Fruit fly (Drosophila melanogaster): ENCODE results near the gene CG33995.

Gene CG33995

DNA sequence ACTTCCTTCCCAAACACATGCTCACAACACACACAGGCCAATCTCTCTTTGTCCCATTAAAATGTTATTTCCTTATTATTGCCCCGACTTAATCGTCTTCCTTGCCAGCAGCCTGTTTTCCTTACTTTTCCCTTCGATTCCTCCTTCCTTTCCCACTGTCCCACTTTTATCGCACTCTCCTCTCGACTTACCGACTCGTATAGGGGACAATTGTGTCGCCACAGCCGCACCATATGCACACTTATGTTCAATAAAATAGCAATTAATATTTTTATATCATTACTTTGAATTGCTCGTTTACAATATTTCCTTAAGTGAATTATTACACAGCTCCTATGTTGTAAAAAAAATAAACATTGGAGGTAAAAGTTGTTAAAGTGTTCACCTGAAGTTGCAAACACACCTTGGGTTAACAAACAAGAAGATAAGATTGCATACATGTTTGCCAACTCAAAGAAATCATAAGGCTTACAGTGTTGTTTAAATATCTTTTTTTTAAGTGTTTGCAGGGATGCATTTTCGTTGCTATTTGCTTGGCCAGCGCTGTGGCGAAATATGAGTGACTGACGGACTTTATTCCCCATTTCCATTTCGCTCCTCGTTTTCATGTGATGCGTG is 43.9 kb downstream of the CG33995 start (continued):
- TF ChIP-seq CG8478 (optimal IDR thresholded peaks at IDR 0.05) (no peak), Aef1 (GFP tag; IDR thresholded peaks at IDR 0.05) (peak; percentile 49; the same call in 2 of the 3 replicates), mirr (GFP tag; optimal IDR thresholded peaks at IDR 0.05) (peak; percentile 48), ftz-f1 (GFP tag; optimal IDR thresholded peaks at IDR 0.05) (no peak), cato (GFP tag; optimal IDR thresholded peaks at IDR 0.05; ENCODE audit: borderline replicate concordance) (peak; percentile 53), CG12659 (GFP tag; optimal IDR thresholded peaks at IDR 0.05) (peak; percentile 77), gro (GFP tag; optimal IDR thresholded peaks at IDR 0.05) (peak; percentile 72), grn (GFP tag; optimal IDR thresholded peaks at IDR 0.05) (no peak), maf-S (GFP tag; optimal IDR thresholded peaks at IDR 0.05) (peak; percentile 40), sqz (GFP tag; optimal IDR thresholded peaks at IDR 0.05) (peak; percentile 60), CG7556 (GFP tag; optimal IDR thresholded peaks at IDR 0.05) (peak; percentile 90), CG17912 (GFP tag; optimal IDR thresholded peaks at IDR 0.05) (no peak), Ets97D (GFP tag; optimal IDR thresholded peaks at IDR 0.05) (peak; percentile 38), CG12769 (tag; optimal IDR thresholded peaks at IDR 0.05) (peak; percentile 60), trem (tag; optimal IDR thresholded peaks at IDR 0.05) (peak; percentile 67), sug (tag; optimal IDR thresholded peaks at IDR 0.05) (peak; percentile 47), CG13296 (GFP tag; optimal IDR thresholded peaks at IDR 0.05) (peak; percentile 85), Taf1 (GFP tag; IDR thresholded peaks at IDR 0.05) (no peak), CG12236 (GFP tag; optimal IDR thresholded peaks at IDR 0.05) (peak; percentile 63), CG17612 (GFP tag; IDR thresholded peaks at IDR 0.05) (no peak), HLH4C (GFP tag; IDR thresholded peaks at IDR 0.05; ENCODE audit: partially characterized antibody) (no peak), bab2 (GFP tag; optimal IDR thresholded peaks at IDR 0.05) (peak; percentile 71), CG3726 (GFP tag; IDR thresholded peaks at IDR 0.05) (no peak), CG31365 (tag; optimal IDR thresholded peaks at IDR 0.05) (peak; percentile 49), insv (GFP tag; optimal IDR thresholded peaks at IDR 0.05) (no peak), CG6683 (GFP tag; optimal IDR thresholded peaks at IDR 0.05) (peak; percentile 57), fu2 (GFP tag; optimal IDR thresholded peaks at IDR 0.05) (peak; percentile 26), CG4854 (GFP tag; optimal IDR thresholded peaks at IDR 0.05) (peak; percentile 68), CG11723 (GFP tag; optimal IDR thresholded peaks at IDR 0.05) (peak; percentile 69), CG8765 (GFP tag; IDR thresholded peaks at IDR 0.05) (no peak), CG11093 (GFP tag; IDR thresholded peaks at IDR 0.05) (0 out of 3 replicates have a peak, but pooled peaks have one; percentile 25), Chrac-16 (GFP tag; optimal IDR thresholded peaks at IDR 0.05) (peak; percentile 42), CG9932 (GFP tag; IDR thresholded peaks at IDR 0.05) (peak; percentile 47), sens-2 (GFP tag; IDR thresholded peaks at IDR 0.05) (no peak), pros (GFP tag; optimal IDR thresholded peaks at IDR 0.05) (no peak), CG15011 (GFP tag; optimal IDR thresholded peaks at IDR 0.05) (peak; percentile 63), Hr39 (optimal IDR thresholded peaks at IDR 0.05) (no peak), run (tag; optimal IDR thresholded peaks at IDR 0.05) (peak; percentile 67), CG17361 (GFP tag; IDR thresholded peaks at IDR 0.05) (peak; percentile 89), CG3838 (GFP tag; optimal IDR thresholded peaks at IDR 0.05) (peak; percentile 47), Hmr (GFP tag; optimal IDR thresholded peaks at IDR 0.05) (peak; percentile 78), CG17385 (GFP tag; optimal IDR thresholded peaks at IDR 0.05) (peak; percentile 80), CG13894 (tag; optimal IDR thresholded peaks at IDR 0.05) (peak; percentile 4), B-H1 (GFP tag; IDR thresholded peaks at IDR 0.05) (peak; percentile 37; the same call in 2 of the 3 replicates), CG15696 (tag; optimal IDR thresholded peaks at IDR 0.05) (peak; percentile 72), CG9609 (GFP tag; optimal IDR thresholded peaks at IDR 0.05) (peak; percentile 57), CG9876 (GFP tag; optimal IDR thresholded peaks at IDR 0.05) (peak; percentile 25), Adf1 (GFP tag; IDR thresholded peaks at IDR 0.05) (no peak), trh (GFP tag; optimal IDR thresholded peaks at IDR 0.05) (peak; percentile 51), btn (GFP tag; optimal IDR thresholded peaks at IDR 0.05) (peak; percentile 33), CG15073 (GFP tag; optimal IDR thresholded peaks at IDR 0.05) (peak; percentile 13)

Measured in whole organism, embryonic.